Worm (Caenorhabditis elegans): Measurements from ENCODE around the gene K12H4.7.

ce11 chrIII:8044717-8045116 lies 6.2 kb downstream of the K12H4.7 start, which contains the start of gene spcs-3:
- no peak for TF ChIP-seq sea-2 (GFP tag; optimal IDR thresholded peaks at IDR 0.05)
- TF ChIP-seq lin-15B (tag; optimal IDR thresholded peaks at IDR 0.05): no peak
- no peak for TF ChIP-seq daf-12 (tag; optimal IDR thresholded peaks at IDR 0.05)
- TF ChIP-seq ama-1 (optimal IDR thresholded peaks at IDR 0.05): no peak
- no peak for TF ChIP-seq R02D3.7 (tag; optimal IDR thresholded peaks at IDR 0.05)
- TF ChIP-seq nhr-11 (tag; optimal IDR thresholded peaks at IDR 0.05): no peak
- TF ChIP-seq nhr-28 (tag; optimal IDR thresholded peaks at IDR 0.05): no peak
- TF ChIP-seq pqm-1 (tag; optimal IDR thresholded peaks at IDR 0.05): no peak
- no peak for TF ChIP-seq fkh-10 (GFP tag; optimal IDR thresholded peaks at IDR 0.05)
- no peak for TF ChIP-seq ceh-16 (tag; optimal IDR thresholded peaks at IDR 0.05)
